Fruit fly (Drosophila melanogaster) whole organism, embryonic: ENCODE measurements around the gene CG32189.
A peak's percentile ranks its signal among the peaks of the same experiment; 100 is the strongest.

Source experiments
- Abd-B ChIP-seq: fragments of 200-800 bp; sonication (Bioruptor generic); optimal IDR thresholded peaks from 2 replicates; lab custom pipeline; 2018; ENCODE audit warnings: missing biosample characterization, mild to moderate bottlenecking, missing genetic modification characterization, moderate library complexity
- Atf6 ChIP-seq: fragments of 200-800 bp; sonication (Bioruptor generic); IDR thresholded peaks from 2 replicates; pipeline ENCODE4 v1.3.6; 2022; ENCODE audit warnings: missing biosample characterization, missing genetic modification characterization
- Blimp-1 ChIP-seq: fragments of 200-800 bp; sonication (Bioruptor generic); optimal IDR thresholded peaks from 3 replicates; lab custom pipeline; 2018; ENCODE audit warnings: missing biosample characterization, missing genetic modification characterization, mild to moderate bottlenecking, moderate library complexity, missing genetic modification reagents
- CG10366 ChIP-seq: fragments of 200-800 bp; sonication (Bioruptor generic); IDR thresholded peaks from 2 replicates; pipeline ENCODE4 v1.3.6; 2022; ENCODE audit warnings: missing biosample characterization, missing genetic modification characterization
- CG10543 ChIP-seq: fragments of 200-800 bp; sonication (Bioruptor generic); optimal IDR thresholded peaks from 3 replicates; lab custom pipeline; 2017; ENCODE audit warnings: missing biosample characterization, mild to moderate bottlenecking, missing genetic modification characterization, moderate library complexity
- CG10565 ChIP-seq: fragments of 200-800 bp; sonication (Bioruptor generic); optimal IDR thresholded peaks from 3 replicates; lab custom pipeline; 2016; ENCODE audit warnings: missing biosample characterization, mild to moderate bottlenecking, missing genetic modification characterization
- CG11093 ChIP-seq: fragments of 200-800 bp; sonication (Bioruptor generic); IDR thresholded peaks from 3 replicates; pipeline ENCODE4 v1.3.6; 2022; ENCODE audit warnings: missing biosample characterization, missing genetic modification characterization
- CG11456 ChIP-seq: fragments of 200-800 bp; sonication (Bioruptor generic); IDR thresholded peaks from 3 replicates; pipeline ENCODE4 v1.3.6; 2022; ENCODE audit warnings: missing biosample characterization, missing genetic modification characterization
- CG12155 ChIP-seq: fragments of 200-800 bp; sonication (Bioruptor generic); optimal IDR thresholded peaks from 3 replicates; lab custom pipeline; 2016; ENCODE audit warnings: missing biosample characterization, missing genetic modification characterization
- CG12659 ChIP-seq: fragments of 200-800 bp; sonication (Bioruptor generic); optimal IDR thresholded peaks from 3 replicates; lab custom pipeline; 2017; ENCODE audit warnings: mild to moderate bottlenecking, missing biosample characterization, missing genetic modification reagents, missing genetic modification characterization
- CG31365 ChIP-seq: fragments of 200-800 bp; sonication (Bioruptor generic); optimal IDR thresholded peaks from 2 replicates; lab custom pipeline; 2018; ENCODE audit warnings: missing biosample characterization, mild to moderate bottlenecking, missing genetic modification characterization
- CG3163 ChIP-seq: fragments of 200-800 bp; sonication (Bioruptor generic); optimal IDR thresholded peaks from 3 replicates; lab custom pipeline; 2016; ENCODE audit warnings: missing biosample characterization, missing genetic modification characterization
- CG3281 ChIP-seq: fragments of 200-800 bp; sonication (Bioruptor generic); optimal IDR thresholded peaks from 3 replicates; lab custom pipeline; 2017; ENCODE audit warnings: missing biosample characterization, mild to moderate bottlenecking, missing genetic modification characterization
- CG3995 ChIP-seq: fragments of 200-800 bp; sonication (Bioruptor generic); optimal IDR thresholded peaks from 3 replicates; lab custom pipeline; 2016; ENCODE audit warnings: missing biosample characterization, missing genetic modification characterization
- CG4360 ChIP-seq: fragments of 200-800 bp; sonication (Bioruptor generic); IDR thresholded peaks from 2 replicates; pipeline ENCODE4 v1.3.6; 2022; ENCODE audit warnings: missing biosample characterization, missing genetic modification characterization
- CG4707 ChIP-seq: fragments of 200-800 bp; sonication (Bioruptor generic); optimal IDR thresholded peaks from 2 replicates; lab custom pipeline; 2018; ENCODE audit warnings: missing biosample characterization, mild to moderate bottlenecking, missing genetic modification characterization, moderate library complexity
- CG6654 ChIP-seq: fragments of 200-800 bp; sonication (Bioruptor generic); optimal IDR thresholded peaks from 2 replicates; lab custom pipeline; 2017; ENCODE audit warnings: missing biosample characterization, mild to moderate bottlenecking, missing genetic modification characterization
- CG7928 ChIP-seq: fragments of 200-800 bp; sonication (Bioruptor generic); optimal IDR thresholded peaks from 2 replicates; lab custom pipeline; 2017; ENCODE audit warnings: missing biosample characterization, mild to moderate bottlenecking, missing genetic modification characterization
- CG8290 ChIP-seq, 3 experiments: fragments of 200-800 bp; sonication (Bioruptor generic); optimal IDR thresholded peaks; 2 replicates each; lab custom pipeline; 2016 to 2019; ENCODE audit warnings: missing biosample characterization in 3 of 3, missing genetic modification characterization in 3 of 3, mild to moderate bottlenecking in 2 of 3, moderate library complexity in 1 of 3
- CG8944 ChIP-seq: fragments of 200-800 bp; sonication (Bioruptor generic); optimal IDR thresholded peaks from 3 replicates; lab custom pipeline; 2016; ENCODE audit warnings: missing biosample characterization, missing genetic modification characterization
- Camta ChIP-seq: fragments of 200-800 bp; sonication (Bioruptor generic); optimal IDR thresholded peaks from 2 replicates; lab custom pipeline; 2016; ENCODE audit warnings: missing biosample characterization, missing genetic modification characterization
- CoRest ChIP-seq: fragments of 200-800 bp; sonication (Bioruptor generic); optimal IDR thresholded peaks from 3 replicates; lab custom pipeline; 2018; ENCODE audit warnings: missing biosample characterization, mild to moderate bottlenecking, missing genetic modification characterization, moderate library complexity
- Dek ChIP-seq: fragments of 200-800 bp; sonication (Bioruptor generic); optimal IDR thresholded peaks from 3 replicates; lab custom pipeline; 2019; ENCODE audit warnings: missing biosample characterization, mild to moderate bottlenecking, missing genetic modification characterization, moderate library complexity
- Drgx ChIP-seq: fragments of 200-800 bp; sonication (Bioruptor generic); IDR thresholded peaks from 2 replicates; pipeline ENCODE4 v1.3.6; 2022; ENCODE audit warnings: missing biosample characterization, missing genetic modification characterization
- ERR ChIP-seq: fragments of 200-800 bp; sonication (Bioruptor generic); optimal IDR thresholded peaks from 2 replicates; lab custom pipeline; 2016; ENCODE audit warnings: missing biosample characterization, missing genetic modification characterization
- H15 ChIP-seq: fragments of 200-800 bp; sonication (Bioruptor generic); IDR thresholded peaks from 3 replicates; pipeline ENCODE4 v1.3.6; 2022; ENCODE audit warnings: missing biosample characterization, missing genetic modification characterization
- Mes4 ChIP-seq: fragments of 200-800 bp; sonication (Bioruptor generic); optimal IDR thresholded peaks from 2 replicates; lab custom pipeline; 2016; ENCODE audit warnings: missing biosample characterization, missing genetic modification characterization
- Mrtf ChIP-seq: fragments of 200-800 bp; sonication (Bioruptor generic); IDR thresholded peaks from 3 replicates; pipeline ENCODE4 v1.3.6; 2022; ENCODE audit warnings: missing biosample characterization, missing genetic modification characterization
- NC2β ChIP-seq: fragments of 200-800 bp; sonication (Bioruptor generic); optimal IDR thresholded peaks from 2 replicates; lab custom pipeline; 2016; ENCODE audit warnings: missing biosample characterization, missing genetic modification characterization
- PHDP ChIP-seq: fragments of 200-800 bp; sonication (Bioruptor generic); optimal IDR thresholded peaks from 3 replicates; lab custom pipeline; 2018; ENCODE audit warnings: missing biosample characterization, mild to moderate bottlenecking, missing genetic modification characterization, moderate library complexity
- Spps ChIP-seq: fragments of 200-800 bp; sonication (Bioruptor generic); optimal IDR thresholded peaks from 2 replicates; lab custom pipeline; 2018; ENCODE audit warnings: missing biosample characterization, mild to moderate bottlenecking, missing genetic modification characterization
- Taf1 ChIP-seq: fragments of 200-800 bp; sonication (Bioruptor generic); IDR thresholded peaks from 2 replicates; pipeline ENCODE4 v1.3.6; 2022; ENCODE audit warnings: missing biosample characterization, missing genetic modification characterization
- ash1 ChIP-seq: fragments of 200-800 bp; sonication (Bioruptor generic); optimal IDR thresholded peaks from 2 replicates; lab custom pipeline; 2018; ENCODE audit warnings: missing biosample characterization, mild to moderate bottlenecking, missing genetic modification characterization
- chif ChIP-seq, 2 experiments: fragments of 200-800 bp; sonication (Bioruptor generic); optimal IDR thresholded peaks; 3 replicates each; lab custom pipeline; 2016; ENCODE audit warnings: missing biosample characterization in 2 of 2, missing genetic modification characterization in 2 of 2
- cwo ChIP-seq: fragments of 200-800 bp; sonication (Bioruptor generic); optimal IDR thresholded peaks from 3 replicates; lab custom pipeline; 2017; ENCODE audit warnings: missing biosample characterization, missing genetic modification characterization, mild to moderate bottlenecking, moderate library complexity, missing genetic modification reagents
- dan ChIP-seq: fragments of 200-800 bp; sonication (Bioruptor generic); IDR thresholded peaks from 2 replicates; pipeline ENCODE4 v1.3.6; 2022; ENCODE audit warnings: missing biosample characterization, missing genetic modification characterization
- dm ChIP-seq: fragments of 200-800 bp; sonication (Bioruptor generic); optimal IDR thresholded peaks from 3 replicates; lab custom pipeline; 2016; ENCODE audit warnings: missing biosample characterization, missing genetic modification characterization
- fd3F ChIP-seq: fragments of 200-800 bp; sonication (Bioruptor generic); optimal IDR thresholded peaks from 2 replicates; lab custom pipeline; 2018; ENCODE audit warnings: missing biosample characterization, mild to moderate bottlenecking, missing genetic modification characterization, moderate library complexity
- fru ChIP-seq: fragments of >200 bp; optimal IDR thresholded peaks from 2 replicates; lab custom pipeline; 2017
- fu2 ChIP-seq: fragments of 200-800 bp; sonication (Bioruptor generic); optimal IDR thresholded peaks from 2 replicates; lab custom pipeline; 2016; ENCODE audit warnings: missing biosample characterization, missing genetic modification characterization
- gcm2 ChIP-seq: fragments of 200-800 bp; sonication (Bioruptor generic); optimal IDR thresholded peaks from 2 replicates; lab custom pipeline; 2016; ENCODE audit warnings: missing biosample characterization, missing genetic modification characterization
- her ChIP-seq: fragments of 200-800 bp; sonication (Bioruptor generic); optimal IDR thresholded peaks from 2 replicates; lab custom pipeline; 2016; ENCODE audit warnings: missing biosample characterization, missing genetic modification characterization
- ken ChIP-seq: fragments of 200-800 bp; sonication (Bioruptor generic); IDR thresholded peaks from 3 replicates; pipeline ENCODE4 v1.3.6; 2022; ENCODE audit warnings: missing biosample characterization, missing genetic modification characterization
- mld ChIP-seq: fragments of 200-800 bp; sonication (Bioruptor generic); IDR thresholded peaks from 3 replicates; pipeline ENCODE4 v1.3.6; 2022; ENCODE audit warnings: missing biosample characterization, missing genetic modification characterization; ENCODE audit not compliant: partially characterized antibody
- onecut ChIP-seq: fragments of 200-800 bp; sonication (Bioruptor generic); IDR thresholded peaks from 2 replicates; pipeline ENCODE4 v1.3.6; 2022; ENCODE audit warnings: missing biosample characterization, missing genetic modification characterization
- repo ChIP-seq: fragments of 200-800 bp; sonication (Bioruptor generic); optimal IDR thresholded peaks from 2 replicates; lab custom pipeline; 2016; ENCODE audit warnings: missing biosample characterization, missing genetic modification characterization
- shn ChIP-seq: fragments of 200-800 bp; sonication (Bioruptor generic); optimal IDR thresholded peaks from 3 replicates; lab custom pipeline; 2016; ENCODE audit warnings: missing biosample characterization, missing genetic modification characterization
- toy ChIP-seq: fragments of 200-800 bp; sonication (Bioruptor generic); IDR thresholded peaks from 2 replicates; pipeline ENCODE4 v1.3.6; 2022; ENCODE audit warnings: missing biosample characterization, missing genetic modification characterization
- trem ChIP-seq: fragments of 200-800 bp; optimal IDR thresholded peaks from 3 replicates; lab custom pipeline; 2019; ENCODE audit warnings: missing biosample characterization, mild to moderate bottlenecking, missing genetic modification characterization, moderate library complexity
- ttk ChIP-seq: fragments of 200-800 bp; sonication (Bioruptor generic); IDR thresholded peaks from 2 replicates; pipeline ENCODE4 v2.1.2; 2022; ENCODE audit warnings: missing biosample characterization, missing genetic modification characterization
- vnd ChIP-seq: fragments of 200-800 bp; sonication (Bioruptor generic); IDR thresholded peaks from 3 replicates; pipeline ENCODE4 v1.3.6; 2022; ENCODE audit warnings: missing biosample characterization, missing genetic modification characterization; ENCODE audit not compliant: partially characterized antibody
- wdn ChIP-seq: fragments of 200-800 bp; sonication (Bioruptor generic); IDR thresholded peaks from 2 replicates; pipeline ENCODE4 v1.3.6; 2022; ENCODE audit warnings: missing biosample characterization, missing genetic modification characterization

CG32189 gene

dm6 chr3L:17802107-17802506, 32.9 kb downstream of the CG32189 start, which contains the start of gene NUCB1 (continued):
- no peak for TF ChIP-seq H15 (GFP tag; lab: Robert Waterston, UW)
- TF ChIP-seq toy: no peak
- TF ChIP-seq PHDP (tag; lab: Kevin White, UChicago): no peak
- peak; percentile 33 for TF ChIP-seq fd3F (GFP tag; lab: Kevin White, UChicago)
- peak; percentile 34 for TF ChIP-seq ERR
- no peak for TF ChIP-seq chif (GFP tag; optimal IDR thresholded peaks at IDR 0.05; lab: Kevin White, UChicago)
- TF ChIP-seq Abd-B: peak; percentile 62
- peak; percentile 7 for TF ChIP-seq gcm2 (GFP tag; lab: Kevin White, UChicago)
- peak; percentile 2 for TF ChIP-seq repo (GFP tag; lab: Kevin White, UChicago)
- TF ChIP-seq dan (GFP tag; lab: Robert Waterston, UW): no peak
- TF ChIP-seq mld (GFP tag; lab: Robert Waterston, UW): no peak
- no peak for TF ChIP-seq onecut (GFP tag; lab: Robert Waterston, UW)
- TF ChIP-seq Mrtf (GFP tag; lab: Robert Waterston, UW): no peak
- TF ChIP-seq vnd: no peak
- no peak for TF ChIP-seq ken (GFP tag; lab: Robert Waterston, UW)
- TF ChIP-seq shn (GFP tag; lab: Kevin White, UChicago): peak; percentile 52
- TF ChIP-seq trem (tag; lab: Kevin White, UChicago): peak; percentile 82
- TF ChIP-seq CG3281: peak; percentile 39
- peak; percentile 33 for TF ChIP-seq CG8944 (GFP tag; lab: Kevin White, UChicago)
- peak; percentile 21 for TF ChIP-seq Spps (tag; lab: Kevin White, UChicago)
- no peak for TF ChIP-seq fru (lab: Kevin White, UChicago)
- no peak for TF ChIP-seq Taf1 (GFP tag; lab: Robert Waterston, UW)
- TF ChIP-seq Blimp-1 (GFP tag; lab: Kevin White, UChicago): no peak
- TF ChIP-seq CG3995 (GFP tag; lab: Kevin White, UChicago): peak; percentile 27
- no peak for TF ChIP-seq CG10543 (GFP tag; lab: Kevin White, UChicago)
- TF ChIP-seq dm: peak; percentile 54
- no peak for TF ChIP-seq Dek
- TF ChIP-seq ash1 (GFP tag; lab: Kevin White, UChicago): no peak
- peak; percentile 24; the same call in 1 of the 2 replicates for TF ChIP-seq Atf6 (GFP tag; lab: Robert Waterston, UW)
- peak; percentile 47 for TF ChIP-seq CoRest
- TF ChIP-seq CG31365: no peak
- peak; percentile 63 for TF ChIP-seq CG12659
- TF ChIP-seq CG10565 (GFP tag; lab: Kevin White, UChicago): no peak
- TF ChIP-seq CG12155: peak; percentile 11
- TF ChIP-seq cwo: no peak
- no peak for TF ChIP-seq Drgx (GFP tag; lab: Robert Waterston, UW)
- TF ChIP-seq CG3163 (GFP tag; lab: Kevin White, UChicago): peak; percentile 18
- peak; percentile 56; the same call in 1 of the 3 replicates for TF ChIP-seq CG11456 (GFP tag; lab: Robert Waterston, UW)
- no peak for TF ChIP-seq CG6654 (GFP tag; lab: Kevin White, UChicago)
- TF ChIP-seq CG4360 (GFP tag; lab: Robert Waterston, UW): no peak
- peak; percentile 12; the same call in 1 of the 2 replicates for TF ChIP-seq CG10366 (GFP tag; lab: Robert Waterston, UW)
- TF ChIP-seq her (GFP tag; lab: Kevin White, UChicago): no peak
- peak; percentile 15 for TF ChIP-seq Camta (GFP tag; lab: Kevin White, UChicago)
- no peak for TF ChIP-seq wdn (GFP tag; lab: Robert Waterston, UW)
- TF ChIP-seq CG7928 (GFP tag; lab: Kevin White, UChicago): peak; percentile 0
- TF ChIP-seq CG11093 (GFP tag; lab: Robert Waterston, UW): no peak
- TF ChIP-seq NC2β (GFP tag; lab: Kevin White, UChicago): peak; percentile 40
- TF ChIP-seq CG8290 (GFP tag; optimal IDR thresholded peaks at IDR 0.05; lab: Kevin White, UChicago): peak; percentile 20
- TF ChIP-seq CG8290 (tag; optimal IDR thresholded peaks at IDR 0.05; lab: Kevin White, UChicago): peak in 1 of 2 experiments; percentile 89
- TF ChIP-seq Mes4: no peak
- no peak for TF ChIP-seq ttk (GFP tag; lab: Robert Waterston, UW)
- TF ChIP-seq fu2 (GFP tag; lab: Kevin White, UChicago): peak; percentile 48
- TF ChIP-seq CG4707 (GFP tag; lab: Kevin White, UChicago): no peak
